Worm (Caenorhabditis elegans): ENCODE data around the gene F19C6.4.

DNA sequence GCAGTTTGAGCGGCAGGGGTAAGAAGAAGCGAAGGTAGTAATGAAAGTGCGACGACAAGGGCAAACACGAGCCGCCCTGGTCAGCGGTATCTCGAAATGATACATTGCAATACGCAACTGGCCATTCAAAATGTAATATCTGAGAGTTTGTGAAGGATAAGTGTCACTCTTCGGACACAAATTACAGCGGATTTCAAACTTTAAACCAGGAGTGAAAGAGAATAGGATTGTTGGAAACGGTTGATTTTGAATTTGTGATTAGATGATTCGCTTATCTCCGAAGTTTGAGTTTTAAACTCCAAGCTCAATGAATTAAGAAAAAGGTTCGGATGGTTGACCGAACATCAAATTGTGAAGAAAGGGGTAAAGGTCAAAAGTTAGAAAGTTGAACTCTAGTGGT lies 29.5 kb upstream of the F19C6.4 start, which contains the start of gene ZC374.2:
- TF ChIP-seq W03F9.2 (tag; optimal IDR thresholded peaks at IDR 0.05): no peak
- TF ChIP-seq him-1 (tag; optimal IDR thresholded peaks at IDR 0.05): no peak
